Fruit fly (Drosophila melanogaster): ENCODE results near the gene CG42675.
A peak's percentile ranks its signal among the peaks of the same experiment; 100 is the strongest.

Gene CG42675

dm6 chr3R:5853032-5853431, 39.6 kb downstream of the CG42675 start, which contains the start of gene CG34287:
CG34287 (plus strand) TSS chr3R:5853332.
- TF ChIP-seq odd (GFP tag; optimal IDR thresholded peaks at IDR 0.05), result no peak

- no peak for TF ChIP-seq emc (GFP tag; optimal IDR thresholded peaks at IDR 0.05)
- peak; percentile 67 for TF ChIP-seq CG4360 (GFP tag; IDR thresholded peaks at IDR 0.05)
- TF ChIP-seq gt (GFP tag; IDR thresholded peaks at IDR 0.05), result no peak
- no peak for TF ChIP-seq CG11456 (GFP tag; IDR thresholded peaks at IDR 0.05)
- TF ChIP-seq rib (GFP tag; IDR thresholded peaks at IDR 0.05), result no peak
- peak in 1 of 2 experiments; percentile 36 for TF ChIP-seq Pdp1 (GFP tag; optimal IDR thresholded peaks at IDR 0.05)
- TF ChIP-seq corto (GFP tag; optimal IDR thresholded peaks at IDR 0.05), result no peak
- TF ChIP-seq mam (GFP tag; optimal IDR thresholded peaks at IDR 0.05), result peak; percentile 32
- TF ChIP-seq CG1602 (GFP tag; optimal IDR thresholded peaks at IDR 0.05), result peak; percentile 12
- TF ChIP-seq CG18764 (GFP tag; optimal IDR thresholded peaks at IDR 0.05), result peak; percentile 11
- no peak for TF ChIP-seq CG13123 (GFP tag; optimal IDR thresholded peaks at IDR 0.05)
- TF ChIP-seq CG7786 (GFP tag; optimal IDR thresholded peaks at IDR 0.05), result peak; percentile 45
- TF ChIP-seq sima (GFP tag; optimal IDR thresholded peaks at IDR 0.05), result no peak
- TF ChIP-seq CoRest (tag; optimal IDR thresholded peaks at IDR 0.05), result peak; percentile 59
- TF ChIP-seq unpg (GFP tag; optimal IDR thresholded peaks at IDR 0.05), result no peak
- TF ChIP-seq lbe (GFP tag; optimal IDR thresholded peaks at IDR 0.05), result no peak
- no peak for TF ChIP-seq aop (GFP tag; IDR thresholded peaks at IDR 0.05)
- no peak for TF ChIP-seq zen2 (GFP tag; IDR thresholded peaks at IDR 0.05; ENCODE audit: partially characterized antibody)
- no peak for TF ChIP-seq phol (tag; optimal IDR thresholded peaks at IDR 0.05)
- no peak for TF ChIP-seq twi (tag; optimal IDR thresholded peaks at IDR 0.05)
- TF ChIP-seq chn (GFP tag; optimal IDR thresholded peaks at IDR 0.05), result peak; percentile 8
- no peak for TF ChIP-seq CG8924 (tag; optimal IDR thresholded peaks at IDR 0.05)
- no peak for TF ChIP-seq tap (tag; optimal IDR thresholded peaks at IDR 0.05)
- TF ChIP-seq CG9797 (GFP tag; optimal IDR thresholded peaks at IDR 0.05), result peak; percentile 7
- TF ChIP-seq CG16813 (GFP tag; IDR thresholded peaks at IDR 0.05; ENCODE audit: partially characterized antibody), result peak; percentile 16; the same call in 1 of the 3 replicates
- TF ChIP-seq danr (GFP tag; IDR thresholded peaks at IDR 0.05), result no peak
- peak; percentile 58 for TF ChIP-seq Oli (tag; optimal IDR thresholded peaks at IDR 0.05)
- no peak for TF ChIP-seq CG17612 (GFP tag; IDR thresholded peaks at IDR 0.05)
- TF ChIP-seq CG14014 (GFP tag; IDR thresholded peaks at IDR 0.05), result no peak
- TF ChIP-seq Camta (GFP tag; optimal IDR thresholded peaks at IDR 0.05), result no peak
- no peak for TF ChIP-seq CG2889 (GFP tag; IDR thresholded peaks at IDR 0.05)
- no peak for TF ChIP-seq CG12659 (GFP tag; optimal IDR thresholded peaks at IDR 0.05)
- no peak for TF ChIP-seq ara (GFP tag; IDR thresholded peaks at IDR 0.05)
- no peak for TF ChIP-seq CG7745 (tag; optimal IDR thresholded peaks at IDR 0.05)
- TF ChIP-seq nerfin-2 (GFP tag; IDR thresholded peaks at IDR 0.05; ENCODE audit: partially characterized antibody), result no peak
- peak; percentile 47 for TF ChIP-seq BEAF-32 (GFP tag; optimal IDR thresholded peaks at IDR 0.05)
- TF ChIP-seq sens (GFP tag), result peak; percentile 92
- peak; percentile 14 for TF ChIP-seq Six4 (GFP tag; optimal IDR thresholded peaks at IDR 0.05)
- TF ChIP-seq CG10431 (GFP tag; optimal IDR thresholded peaks at IDR 0.05), result no peak
- TF ChIP-seq bigmax (GFP tag; optimal IDR thresholded peaks at IDR 0.05), result no peak
- TF ChIP-seq CG1832 (GFP tag; optimal IDR thresholded peaks at IDR 0.05), result no peak
- TF ChIP-seq kni (GFP tag; optimal IDR thresholded peaks at IDR 0.05), result no peak
- TF ChIP-seq CG8089 (GFP tag; optimal IDR thresholded peaks at IDR 0.05), result no peak
- no peak for TF ChIP-seq Elba2 (GFP tag; optimal IDR thresholded peaks at IDR 0.05)
- TF ChIP-seq ham (GFP tag; IDR thresholded peaks at IDR 0.05), result no peak
- TF ChIP-seq hb (GFP tag; IDR thresholded peaks at IDR 0.05; ENCODE audit: partially characterized antibody), result no peak
- no peak for TF ChIP-seq CG8281 (tag; optimal IDR thresholded peaks at IDR 0.05)
- TF ChIP-seq slp2 (GFP tag; optimal IDR thresholded peaks at IDR 0.05), result peak; percentile 14
These were observed 42.8 kb downstream of the CG42675 start, which contains the start of the genes disp and ECSIT for dm6 chr3R:5856215-5856614. disp (minus strand) TSS chr3R:5856311. ECSIT (plus strand) TSS chr3R:5856585.
